Worm (Caenorhabditis elegans): ENCODE results near the gene fipr-15.

ce11 chrIV:10874527-10874926 is 5.8 kb upstream of the fipr-15 start, which contains the start of gene F13E9.12:
- TF ChIP-seq ceh-100 (GFP tag; IDR thresholded peaks at IDR 0.05) (no peak), snpc-1.1 (tag; optimal IDR thresholded peaks at IDR 0.05; ENCODE audit: insufficient read depth) (no peak), K11D2.4 (GFP tag; IDR thresholded peaks at IDR 0.05) (no peak), unc-62 (GFP tag; optimal IDR thresholded peaks at IDR 0.05) (no peak), lir-1 (GFP tag; conservative IDR thresholded peaks at IDR 0.05) (no peak), lsy-27 (tag; optimal IDR thresholded peaks at IDR 0.05; ENCODE audit: borderline replicate concordance, insufficient read depth) (no peak), pha-4 (tag; optimal IDR thresholded peaks at IDR 0.05) (no peak), ets-4 (GFP tag; optimal IDR thresholded peaks at IDR 0.05) (no peak), him-1 (tag; optimal IDR thresholded peaks at IDR 0.05) (no peak)
